Worm (Caenorhabditis elegans) whole organism, L4 larva: ENCODE results near the gene F55G1.6.

Experiments
- mep-1 ChIP-seq: fragments of 150-350 bp; sonication (generic microtip); optimal IDR thresholded peaks from 3 replicates; lab custom pipeline; 2014; ENCODE audit warnings: missing biosample characterization, missing genetic modification characterization
- skn-1 ChIP-seq: fragments of 150-350 bp; optimal IDR thresholded peaks from 2 replicates; lab custom pipeline; 2014; ENCODE audit warnings: missing biosample characterization, missing genetic modification characterization

- no peak for TF ChIP-seq mep-1
- no peak for TF ChIP-seq skn-1 (tag; lab: Kevin White, UChicago)
Observed at ce11 chrIV:7445995-7446394, 27.3 kb upstream of the F55G1.6 start, which contains the start of gene B0496.1.
